Worm (Caenorhabditis elegans) whole organism, late embryonic: ENCODE results near the gene C01G10.17.

ENCODE experiments used
- ceh-45 ChIP-seq: fragments of 200-800 bp; sonication (Bioruptor generic); IDR thresholded peaks from 2 replicates; pipeline ENCODE4 v1.3.6; 2022; ENCODE audit warnings: missing genetic modification reagents, missing genetic modification characterization, missing compliant biosample characterization
- dve-1 ChIP-seq: sonication (generic microtip); optimal IDR thresholded peaks from 2 replicates; lab custom pipeline; 2017; ENCODE audit warnings: antibody characterized with exemption, mild to moderate bottlenecking, missing genetic modification characterization, missing compliant biosample characterization
- fax-1 ChIP-seq: sonication (generic microtip); optimal IDR thresholded peaks from 2 replicates; lab custom pipeline; 2016; ENCODE audit warnings: missing genotype, missing genetic modification characterization, missing compliant biosample characterization
- fkh-10 ChIP-seq: fragments of 150-350 bp; optimal IDR thresholded peaks from 2 replicates; lab custom pipeline; 2014; ENCODE audit warnings: missing biosample characterization, missing genetic modification reagents, missing genetic modification characterization
- hlh-13 ChIP-seq: fragments of 200-800 bp; sonication (Bioruptor generic); optimal IDR thresholded peaks from 2 replicates; lab custom pipeline; 2018; ENCODE audit warnings: mild to moderate bottlenecking, missing genetic modification characterization, missing compliant biosample characterization
- hlh-30 ChIP-seq: sonication (generic microtip); optimal IDR thresholded peaks from 2 replicates; lab custom pipeline; 2017; ENCODE audit warnings: antibody characterized with exemption, missing genetic modification characterization, missing compliant biosample characterization; ENCODE audit not compliant: insufficient read depth
- lin-11 ChIP-seq: fragments of 200-800 bp; sonication (Bioruptor generic); optimal IDR thresholded peaks from 2 replicates; lab custom pipeline; 2018; ENCODE audit warnings: mild to moderate bottlenecking, missing genetic modification characterization, missing compliant biosample characterization
- mec-3 ChIP-seq: sonication (generic microtip); optimal IDR thresholded peaks from 2 replicates; lab custom pipeline; 2016; ENCODE audit warnings: borderline replicate concordance, missing genetic modification characterization, missing compliant biosample characterization
- tbx-7 ChIP-seq: sonication (generic microtip); optimal IDR thresholded peaks from 2 replicates; lab custom pipeline; 2016; ENCODE audit warnings: missing genotype, missing genetic modification characterization, missing compliant biosample characterization

ce11 chrV:15099447-15099846 is 8.9 kb downstream of the C01G10.17 start, which contains the start of gene C01G10.1:
- TF ChIP-seq hlh-13 (GFP tag; lab: Kevin White, UChicago): no peak
- TF ChIP-seq dve-1 (tag; lab: Kevin White, UChicago): no peak
- no peak for TF ChIP-seq fax-1 (tag; lab: Kevin White, UChicago)
- no peak for TF ChIP-seq hlh-30 (tag; lab: Kevin White, UChicago)
- no peak for TF ChIP-seq tbx-7 (tag; lab: Kevin White, UChicago)
- no peak for TF ChIP-seq mec-3 (tag; lab: Kevin White, UChicago)
- TF ChIP-seq fkh-10 (GFP tag; lab: Kevin White, UChicago): no peak
- TF ChIP-seq ceh-45: no peak
- no peak for TF ChIP-seq lin-11 (tag; lab: Kevin White, UChicago)
